In genomic region chr2L:18626987-18627386, dm6 we compare ENCODE assay signal across 2 fruit fly cellular contexts.
TF ChIP-seq lines count a peak whose summit lies in the region.

No protein-coding gene starts in this region.

TF ChIP-seq in whole organism, embryonic, 481 proteins besides CTCF, POLR2A, EP300 and RAD21 (continued from another document and continues in another):
- TF ChIP-seq CG11247 (GFP tag; IDR thresholded peaks at IDR 0.05; lab: Robert Waterston, UW) (peak; percentile 38; the same call in 1 of the 2 replicates), CG15073 (GFP tag; optimal IDR thresholded peaks at IDR 0.05; lab: Kevin White, UChicago) (no peak), her (GFP tag; optimal IDR thresholded peaks at IDR 0.05; lab: Kevin White, UChicago) (peak; percentile 80), CG31441 (GFP tag; IDR thresholded peaks at IDR 0.05; lab: Robert Waterston, UW) (peak; percentile 59; the same call in 1 of the 2 replicates), Fer1 (GFP tag; optimal IDR thresholded peaks at IDR 0.05; lab: Kevin White, UChicago) (peak; percentile 91), HmgZ (tag; optimal IDR thresholded peaks at IDR 0.05; lab: Kevin White, UChicago) (peak; percentile 80), Sin3A (optimal IDR thresholded peaks at IDR 0.05; lab: Kevin White, UChicago) (no peak), vfl (GFP tag; optimal IDR thresholded peaks at IDR 0.05; lab: Kevin White, UChicago) (peak; percentile 37), jigr1 (GFP tag; IDR thresholded peaks at IDR 0.05; lab: Robert Waterston, UW) (no peak), CG10267 (tag; optimal IDR thresholded peaks at IDR 0.05; lab: Kevin White, UChicago) (peak; percentile 28), crc (GFP tag; optimal IDR thresholded peaks at IDR 0.05; lab: Kevin White, UChicago) (peak; percentile 80), PHDP (tag; optimal IDR thresholded peaks at IDR 0.05; lab: Kevin White, UChicago) (peak; percentile 91), CG13775 (GFP tag; optimal IDR thresholded peaks at IDR 0.05; lab: Kevin White, UChicago) (peak; percentile 49), CG9609 (GFP tag; optimal IDR thresholded peaks at IDR 0.05; lab: Kevin White, UChicago) (peak; percentile 56), CG4854 (GFP tag; optimal IDR thresholded peaks at IDR 0.05; lab: Kevin White, UChicago) (peak; percentile 90), chinmo (GFP tag; IDR thresholded peaks at IDR 0.05; lab: Robert Waterston, UW; ENCODE audit: partially characterized antibody) (no peak), ftz-f1 (GFP tag; optimal IDR thresholded peaks at IDR 0.05; lab: Kevin White, UChicago) (peak; percentile 65), CG6791 (GFP tag; IDR thresholded peaks at IDR 0.05; lab: Robert Waterston, UW; ENCODE audit: partially characterized antibody) (no peak), CG30403 (GFP tag; optimal IDR thresholded peaks at IDR 0.05; lab: Kevin White, UChicago) (peak; percentile 44), CG10147 (GFP tag; optimal IDR thresholded peaks at IDR 0.05; lab: Kevin White, UChicago) (peak; percentile 71), CG30431 (GFP tag; optimal IDR thresholded peaks at IDR 0.05; lab: Kevin White, UChicago) (no peak), pho (GFP tag; optimal IDR thresholded peaks at IDR 0.05; lab: Kevin White, UChicago) (peak; percentile 85), mirr (GFP tag; optimal IDR thresholded peaks at IDR 0.05; lab: Kevin White, UChicago) (peak; percentile 68), repo (GFP tag; optimal IDR thresholded peaks at IDR 0.05; lab: Kevin White, UChicago) (peak; percentile 76), CkIIα-i1 (GFP tag; IDR thresholded peaks at IDR 0.05; lab: Robert Waterston, UW) (0 out of 2 replicates have a peak, but pooled peaks have one; percentile 26), CG18599 (GFP tag; optimal IDR thresholded peaks at IDR 0.05; lab: Kevin White, UChicago) (peak; percentile 93), en (GFP tag; optimal IDR thresholded peaks at IDR 0.05; lab: Kevin White, UChicago) (peak; percentile 75), Hsf (GFP tag; optimal IDR thresholded peaks at IDR 0.05; lab: Kevin White, UChicago) (peak; percentile 67), dan (GFP tag; IDR thresholded peaks at IDR 0.05; lab: Robert Waterston, UW) (no peak), CG7839 (tag; optimal IDR thresholded peaks at IDR 0.05; lab: Kevin White, UChicago) (peak; percentile 63), Doc3 (GFP tag; IDR thresholded peaks at IDR 0.05; lab: Robert Waterston, UW; ENCODE audit: partially characterized antibody) (no peak), Taf1 (GFP tag; IDR thresholded peaks at IDR 0.05; lab: Robert Waterston, UW) (0 out of 2 replicates have a peak, but pooled peaks have one; percentile 9), peb (GFP tag; IDR thresholded peaks at IDR 0.05; lab: Robert Waterston, UW) (no peak; the same call in 1 of the 2 replicates), CG34422 (GFP tag; IDR thresholded peaks at IDR 0.05; lab: Robert Waterston, UW) (peak; percentile 67; the same call in 1 of the 3 replicates), zf30C (GFP tag; optimal IDR thresholded peaks at IDR 0.05; lab: Kevin White, UChicago) (no peak), row (GFP tag; IDR thresholded peaks at IDR 0.05; lab: Robert Waterston, UW) (peak; percentile 20; the same call in 1 of the 3 replicates), br (optimal IDR thresholded peaks at IDR 0.05; lab: Kevin White, UChicago) (no peak), pnt (GFP tag; optimal IDR thresholded peaks at IDR 0.05; lab: Kevin White, UChicago) (peak; percentile 77), CG12236 (GFP tag; optimal IDR thresholded peaks at IDR 0.05; lab: Kevin White, UChicago) (peak; percentile 92), gem (tag; optimal IDR thresholded peaks at IDR 0.05; lab: Kevin White, UChicago) (peak; percentile 83), org-1 (GFP tag; optimal IDR thresholded peaks at IDR 0.05; lab: Kevin White, UChicago) (peak; percentile 92), Bteb2 (GFP tag; optimal IDR thresholded peaks at IDR 0.05; lab: Kevin White, UChicago) (peak; percentile 79), tio (GFP tag; optimal IDR thresholded peaks at IDR 0.05; lab: Kevin White, UChicago) (peak; percentile 56), pzg (GFP tag; optimal IDR thresholded peaks at IDR 0.05; lab: Kevin White, UChicago) (no peak), CG4424 (GFP tag; optimal IDR thresholded peaks at IDR 0.05; lab: Kevin White, UChicago) (peak; percentile 58), Atf3 (GFP tag; optimal IDR thresholded peaks at IDR 0.05; lab: Kevin White, UChicago) (peak; percentile 79), CG3995 (GFP tag; optimal IDR thresholded peaks at IDR 0.05; lab: Kevin White, UChicago) (no peak), D19A (tag; optimal IDR thresholded peaks at IDR 0.05; lab: Kevin White, UChicago) (peak; percentile 43), CG14667 (GFP tag; IDR thresholded peaks at IDR 0.05; lab: Robert Waterston, UW) (no peak), ab (GFP tag; optimal IDR thresholded peaks at IDR 0.05; lab: Kevin White, UChicago) (no peak), Eip74EF (GFP tag; optimal IDR thresholded peaks at IDR 0.05; lab: Kevin White, UChicago) (peak in 1 of 2 experiments; percentile 92), CG13123 (GFP tag; optimal IDR thresholded peaks at IDR 0.05; lab: Kevin White, UChicago) (peak; percentile 81), CG31365 (tag; optimal IDR thresholded peaks at IDR 0.05; lab: Kevin White, UChicago) (peak; percentile 65), Xbp1 (GFP tag; optimal IDR thresholded peaks at IDR 0.05; lab: Kevin White, UChicago) (no peak), grau (tag; optimal IDR thresholded peaks at IDR 0.05; lab: Kevin White, UChicago) (peak; percentile 65), CG10274 (GFP tag; optimal IDR thresholded peaks at IDR 0.05; lab: Kevin White, UChicago) (peak; percentile 47), ems (GFP tag; optimal IDR thresholded peaks at IDR 0.05; lab: Kevin White, UChicago) (peak; percentile 50), Hr51 (GFP tag; optimal IDR thresholded peaks at IDR 0.05; lab: Kevin White, UChicago) (peak; percentile 59 to 83), CG8924 (tag; optimal IDR thresholded peaks at IDR 0.05; lab: Kevin White, UChicago) (peak; percentile 76), Xrp1 (GFP tag; IDR thresholded peaks at IDR 0.05; lab: Robert Waterston, UW) (peak; percentile 80), exex (tag; optimal IDR thresholded peaks at IDR 0.05; lab: Kevin White, UChicago) (peak; percentile 71), ERR (GFP tag; optimal IDR thresholded peaks at IDR 0.05; lab: Kevin White, UChicago) (peak; percentile 77), CG12744 (GFP tag; optimal IDR thresholded peaks at IDR 0.05; lab: Kevin White, UChicago) (peak; percentile 84), Med (GFP tag; lab: Kevin White, UChicago) (peak; percentile 96), Meics (GFP tag; optimal IDR thresholded peaks at IDR 0.05; lab: Kevin White, UChicago) (peak; percentile 85)

TF ChIP-seq in whole organism, prepupa, 60 proteins besides CTCF, POLR2A, EP300 and RAD21 (continued from another document):
- TF ChIP-seq CG6792 (GFP tag; optimal IDR thresholded peaks at IDR 0.05; lab: Kevin White, UChicago) (peak; percentile 8), Ets21C (GFP tag; optimal IDR thresholded peaks at IDR 0.05; lab: Kevin White, UChicago) (no peak), ss (GFP tag; optimal IDR thresholded peaks at IDR 0.05; lab: Kevin White, UChicago) (no peak), eg (GFP tag; IDR thresholded peaks at IDR 0.05; lab: Robert Waterston, UW) (no peak), Lpt (GFP tag; optimal IDR thresholded peaks at IDR 0.05; lab: Kevin White, UChicago) (no peak), cyc (GFP tag; optimal IDR thresholded peaks at IDR 0.05; lab: Kevin White, UChicago) (no peak), CG6163 (GFP tag; IDR thresholded peaks at IDR 0.05; lab: Robert Waterston, UW) (no peak), CG31627 (GFP tag; optimal IDR thresholded peaks at IDR 0.05; lab: Kevin White, UChicago) (no peak), CG9139 (GFP tag; optimal IDR thresholded peaks at IDR 0.05; lab: Kevin White, UChicago) (no peak), CG8119 (GFP tag; IDR thresholded peaks at IDR 0.05; lab: Robert Waterston, UW) (no peak), pdm3 (GFP tag; optimal IDR thresholded peaks at IDR 0.05; lab: Kevin White, UChicago) (no peak), fd85E (GFP tag; optimal IDR thresholded peaks at IDR 0.05; lab: Kevin White, UChicago) (no peak), Smox (GFP tag; optimal IDR thresholded peaks at IDR 0.05; lab: Kevin White, UChicago) (peak; percentile 10), Hr4 (GFP tag; optimal IDR thresholded peaks at IDR 0.05; lab: Kevin White, UChicago) (no peak), Blimp-1 (GFP tag; optimal IDR thresholded peaks at IDR 0.05; lab: Kevin White, UChicago) (no peak), lz (GFP tag; optimal IDR thresholded peaks at IDR 0.05; lab: Kevin White, UChicago) (no peak), CG16779 (tag; optimal IDR thresholded peaks at IDR 0.05; lab: Kevin White, UChicago) (no peak), fkh (GFP tag; optimal IDR thresholded peaks at IDR 0.05; lab: Kevin White, UChicago) (peak; percentile 98), Eip93F (GFP tag; optimal IDR thresholded peaks at IDR 0.05; lab: Kevin White, UChicago) (no peak), CG3032 (tag; optimal IDR thresholded peaks at IDR 0.05; lab: Kevin White, UChicago) (no peak), topi (GFP tag; optimal IDR thresholded peaks at IDR 0.05; lab: Kevin White, UChicago) (peak; percentile 30), esn (GFP tag; optimal IDR thresholded peaks at IDR 0.05; lab: Kevin White, UChicago) (peak; percentile 44), vri (GFP tag; optimal IDR thresholded peaks at IDR 0.05; lab: Kevin White, UChicago) (peak; percentile 77), CG10669 (GFP tag; optimal IDR thresholded peaks at IDR 0.05; lab: Kevin White, UChicago) (no peak), CG8632 (GFP tag; optimal IDR thresholded peaks at IDR 0.05; lab: Kevin White, UChicago) (peak; percentile 12), dac (GFP tag; optimal IDR thresholded peaks at IDR 0.05; lab: Kevin White, UChicago) (no peak), CG10631 (GFP tag; optimal IDR thresholded peaks at IDR 0.05; lab: Kevin White, UChicago) (no peak), acj6 (GFP tag; optimal IDR thresholded peaks at IDR 0.05; lab: Kevin White, UChicago) (no peak), CG8319 (GFP tag; optimal IDR thresholded peaks at IDR 0.05; lab: Kevin White, UChicago) (no peak), CG6808 (GFP tag; optimal IDR thresholded peaks at IDR 0.05; lab: Kevin White, UChicago) (no peak), svp (GFP tag; lab: Kevin White, UChicago) (peak; percentile 85), CG1621 (tag; optimal IDR thresholded peaks at IDR 0.05; lab: Kevin White, UChicago) (no peak), fd59A (GFP tag; optimal IDR thresholded peaks at IDR 0.05; lab: Kevin White, UChicago) (no peak), salr (GFP tag; optimal IDR thresholded peaks at IDR 0.05; lab: Kevin White, UChicago) (no peak), CG3919 (GFP tag; optimal IDR thresholded peaks at IDR 0.05; lab: Kevin White, UChicago) (no peak), dsx (GFP tag; optimal IDR thresholded peaks at IDR 0.05; lab: Kevin White, UChicago; ENCODE audit: poor library complexity, severe bottlenecking) (no peak)
